Fruit fly (Drosophila melanogaster) whole organism, embryonic: ENCODE data around the gene CG14006.

Experiments
- B-H2 ChIP-seq: fragments of 200-800 bp; sonication (Bioruptor generic); optimal IDR thresholded peaks from 2 replicates; lab custom pipeline; 2018; ENCODE audit warnings: missing biosample characterization, mild to moderate bottlenecking, missing genetic modification characterization
- Blimp-1 ChIP-seq: fragments of 200-800 bp; sonication (Bioruptor generic); optimal IDR thresholded peaks from 3 replicates; lab custom pipeline; 2018; ENCODE audit warnings: missing biosample characterization, missing genetic modification characterization, mild to moderate bottlenecking, moderate library complexity, missing genetic modification reagents
- CG1024 ChIP-seq: fragments of 200-800 bp; sonication (Bioruptor generic); IDR thresholded peaks from 2 replicates; pipeline ENCODE4 v1.3.6; 2022; ENCODE audit warnings: missing biosample characterization, missing genetic modification characterization
- CG10543 ChIP-seq: fragments of 200-800 bp; sonication (Bioruptor generic); optimal IDR thresholded peaks from 3 replicates; lab custom pipeline; 2017; ENCODE audit warnings: missing biosample characterization, mild to moderate bottlenecking, missing genetic modification characterization, moderate library complexity
- CG11504 ChIP-seq: fragments of 200-800 bp; sonication (Bioruptor generic); optimal IDR thresholded peaks from 3 replicates; lab custom pipeline; 2019; ENCODE audit warnings: missing biosample characterization, mild to moderate bottlenecking, missing genetic modification characterization, moderate library complexity
- CG12744 ChIP-seq: fragments of 200-800 bp; sonication (Bioruptor generic); optimal IDR thresholded peaks from 2 replicates; lab custom pipeline; 2016; ENCODE audit warnings: missing biosample characterization, missing genetic modification characterization
- CG12769 ChIP-seq: fragments of 200-800 bp; sonication (Bioruptor generic); optimal IDR thresholded peaks from 2 replicates; lab custom pipeline; 2019; ENCODE audit warnings: missing biosample characterization, mild to moderate bottlenecking, missing genetic modification characterization, moderate library complexity
- CG13287 ChIP-seq: fragments of 200-800 bp; sonication (Bioruptor generic); IDR thresholded peaks from 2 replicates; pipeline ENCODE4 v1.3.6; 2022; ENCODE audit warnings: missing biosample characterization, missing genetic modification characterization; ENCODE audit not compliant: partially characterized antibody
- CG14441 ChIP-seq: fragments of 200-800 bp; sonication (Bioruptor generic); IDR thresholded peaks from 2 replicates; pipeline ENCODE4 v1.3.6; 2022; ENCODE audit warnings: missing biosample characterization, missing genetic modification characterization
- CG1603 ChIP-seq: fragments of 200-800 bp; sonication (Bioruptor generic); optimal IDR thresholded peaks from 2 replicates; lab custom pipeline; 2019; ENCODE audit warnings: missing biosample characterization, mild to moderate bottlenecking, missing genetic modification characterization, moderate library complexity
- CG16863 ChIP-seq: fragments of 200-800 bp; sonication (Bioruptor generic); optimal IDR thresholded peaks from 3 replicates; lab custom pipeline; 2016; ENCODE audit warnings: missing biosample characterization, missing genetic modification characterization
- CG17612 ChIP-seq: fragments of 200-800 bp; sonication (Bioruptor generic); IDR thresholded peaks from 2 replicates; pipeline ENCODE4 v1.3.6; 2022; ENCODE audit warnings: missing biosample characterization, missing genetic modification characterization
- CG18011 ChIP-seq: fragments of 200-800 bp; sonication (Bioruptor generic); optimal IDR thresholded peaks from 2 replicates; lab custom pipeline; 2017; ENCODE audit warnings: missing biosample characterization, missing genetic modification characterization, mild to moderate bottlenecking, moderate library complexity, missing genotype
- CG30431 ChIP-seq: fragments of 200-800 bp; sonication (Bioruptor generic); optimal IDR thresholded peaks from 2 replicates; lab custom pipeline; 2017; ENCODE audit warnings: missing biosample characterization, missing genetic modification characterization
- CG31365 ChIP-seq: fragments of 200-800 bp; sonication (Bioruptor generic); optimal IDR thresholded peaks from 2 replicates; lab custom pipeline; 2018; ENCODE audit warnings: missing biosample characterization, mild to moderate bottlenecking, missing genetic modification characterization
- CG4854 ChIP-seq: fragments of 200-800 bp; sonication (Bioruptor generic); optimal IDR thresholded peaks from 2 replicates; lab custom pipeline; 2016; ENCODE audit warnings: missing biosample characterization, missing genetic modification characterization, inconsistent platforms
- CG6854 ChIP-seq: fragments of 200-800 bp; sonication (Bioruptor generic); optimal IDR thresholded peaks from 3 replicates; lab custom pipeline; 2017; ENCODE audit warnings: missing biosample characterization, mild to moderate bottlenecking, missing genetic modification characterization
- CG8478 ChIP-seq: fragments of >200 bp; optimal IDR thresholded peaks from 2 replicates; lab custom pipeline; 2018
- CG9609 ChIP-seq: fragments of 200-800 bp; sonication (Bioruptor generic); optimal IDR thresholded peaks from 3 replicates; lab custom pipeline; 2016; ENCODE audit warnings: missing biosample characterization, missing genetic modification characterization
- CTCF ChIP-seq: fragments of 200-800 bp; sonication (Bioruptor generic); optimal IDR thresholded peaks from 2 replicates; lab custom pipeline; 2017; ENCODE audit warnings: missing biosample characterization, mild to moderate bottlenecking, missing genetic modification characterization, moderate library complexity
- CrebB ChIP-seq: fragments of 200-800 bp; sonication (Bioruptor generic); optimal IDR thresholded peaks from 3 replicates; lab custom pipeline; 2018; ENCODE audit warnings: missing biosample characterization, mild to moderate bottlenecking, missing genetic modification characterization
- Fer1 ChIP-seq: fragments of 200-800 bp; sonication (Bioruptor generic); optimal IDR thresholded peaks from 2 replicates; lab custom pipeline; 2017; ENCODE audit warnings: missing biosample characterization, mild to moderate bottlenecking, missing genetic modification characterization
- Gsc ChIP-seq: fragments of 200-800 bp; sonication (Bioruptor generic); IDR thresholded peaks from 2 replicates; pipeline ENCODE4 v1.3.6; 2022; ENCODE audit warnings: missing biosample characterization, missing genetic modification characterization
- Gug ChIP-seq: fragments of 200-800 bp; sonication (Bioruptor generic); IDR thresholded peaks from 4 replicates; pipeline ENCODE4 v1.3.6; 2022; ENCODE audit warnings: missing biosample characterization, missing genetic modification characterization
- HLH54F ChIP-seq: fragments of 200-800 bp; sonication (Bioruptor generic); optimal IDR thresholded peaks from 3 replicates; lab custom pipeline; 2016; ENCODE audit warnings: missing biosample characterization, missing genetic modification characterization
- HLHmδ ChIP-seq: fragments of 200-800 bp; sonication (Bioruptor generic); optimal IDR thresholded peaks from 2 replicates; lab custom pipeline; 2018; ENCODE audit warnings: missing biosample characterization, mild to moderate bottlenecking, missing genetic modification characterization, moderate library complexity
- Hr39 ChIP-seq: fragments of >200 bp; optimal IDR thresholded peaks from 2 replicates; lab custom pipeline; 2017
- Jarid2 ChIP-seq: fragments of 200-800 bp; sonication (Bioruptor generic); optimal IDR thresholded peaks from 3 replicates; lab custom pipeline; 2017; ENCODE audit warnings: mild to moderate bottlenecking, missing biosample characterization, missing genetic modification reagents, missing genetic modification characterization
- Nf-YB ChIP-seq: fragments of 200-800 bp; sonication (Bioruptor generic); optimal IDR thresholded peaks from 3 replicates; lab custom pipeline; 2019; ENCODE audit warnings: missing biosample characterization, mild to moderate bottlenecking, missing genetic modification characterization, moderate library complexity
- Optix ChIP-seq: fragments of 200-800 bp; sonication (Bioruptor generic); IDR thresholded peaks from 3 replicates; pipeline ENCODE4 v1.3.6; 2022; ENCODE audit warnings: missing biosample characterization, missing genetic modification characterization
- Sin3A ChIP-seq: fragments of >200 bp; optimal IDR thresholded peaks from 2 replicates; lab custom pipeline; 2018
- TFAM ChIP-seq: fragments of 200-800 bp; sonication (Bioruptor generic); optimal IDR thresholded peaks from 2 replicates; lab custom pipeline; 2017; ENCODE audit warnings: missing biosample characterization, missing genetic modification characterization, inconsistent platforms
- ac ChIP-seq: fragments of 200-800 bp; sonication (Bioruptor generic); optimal IDR thresholded peaks from 3 replicates; lab custom pipeline; 2017; ENCODE audit warnings: missing biosample characterization, mild to moderate bottlenecking, missing genetic modification characterization
- bowl ChIP-seq: fragments of 200-800 bp; sonication (Bioruptor generic); IDR thresholded peaks from 2 replicates; pipeline ENCODE4 v1.3.6; 2022; ENCODE audit warnings: missing biosample characterization, missing genetic modification characterization
- chm ChIP-seq: fragments of 200-800 bp; sonication (Bioruptor generic); IDR thresholded peaks from 2 replicates; pipeline ENCODE4 v1.3.6; 2022; ENCODE audit warnings: missing biosample characterization, missing genetic modification characterization
- ftz-f1 ChIP-seq: fragments of 200-800 bp; sonication (Bioruptor generic); optimal IDR thresholded peaks from 2 replicates; lab custom pipeline; 2016; ENCODE audit warnings: missing biosample characterization, missing genetic modification characterization
- gro ChIP-seq: fragments of 200-800 bp; sonication (Bioruptor generic); optimal IDR thresholded peaks from 2 replicates; lab custom pipeline; 2016; ENCODE audit warnings: missing biosample characterization, missing genetic modification characterization
- hb ChIP-seq: fragments of 200-800 bp; sonication (Bioruptor generic); IDR thresholded peaks from 3 replicates; pipeline ENCODE4 v1.3.6; 2022; ENCODE audit warnings: missing biosample characterization, missing genetic modification characterization; ENCODE audit not compliant: partially characterized antibody
- her ChIP-seq: fragments of 200-800 bp; sonication (Bioruptor generic); optimal IDR thresholded peaks from 2 replicates; lab custom pipeline; 2016; ENCODE audit warnings: missing biosample characterization, missing genetic modification characterization
- ken ChIP-seq: fragments of 200-800 bp; sonication (Bioruptor generic); IDR thresholded peaks from 3 replicates; pipeline ENCODE4 v1.3.6; 2022; ENCODE audit warnings: missing biosample characterization, missing genetic modification characterization
- nmo ChIP-seq: fragments of 200-800 bp; sonication (Bioruptor generic); optimal IDR thresholded peaks from 2 replicates; lab custom pipeline; 2018; ENCODE audit warnings: missing biosample characterization, mild to moderate bottlenecking, missing genetic modification characterization, moderate library complexity
- oc ChIP-seq: fragments of 200-800 bp; sonication (Bioruptor generic); optimal IDR thresholded peaks from 2 replicates; lab custom pipeline; 2018; ENCODE audit warnings: missing biosample characterization, mild to moderate bottlenecking, missing genetic modification characterization, moderate library complexity
- onecut ChIP-seq: fragments of 200-800 bp; sonication (Bioruptor generic); IDR thresholded peaks from 2 replicates; pipeline ENCODE4 v1.3.6; 2022; ENCODE audit warnings: missing biosample characterization, missing genetic modification characterization
- pros ChIP-seq: fragments of 200-800 bp; sonication (Bioruptor generic); optimal IDR thresholded peaks from 3 replicates; lab custom pipeline; 2019; ENCODE audit warnings: missing biosample characterization, mild to moderate bottlenecking, missing genetic modification characterization, moderate library complexity
- ro ChIP-seq: fragments of 200-800 bp; sonication (Bioruptor generic); IDR thresholded peaks from 2 replicates; pipeline ENCODE4 v1.3.6; 2022; ENCODE audit warnings: missing biosample characterization, missing genetic modification characterization
- sens ChIP-seq: fragments of 200-800 bp; sonication (Bioruptor generic); peaks from one replicate; lab custom pipeline; 2016; ENCODE audit warnings: missing biosample characterization, missing genetic modification characterization
- sima ChIP-seq: fragments of 200-800 bp; sonication (Bioruptor generic); optimal IDR thresholded peaks from 2 replicates; lab custom pipeline; 2016; ENCODE audit warnings: missing biosample characterization, missing genetic modification characterization
- sqz ChIP-seq: fragments of 200-800 bp; sonication (Bioruptor generic); optimal IDR thresholded peaks from 3 replicates; lab custom pipeline; 2018; ENCODE audit warnings: missing biosample characterization, mild to moderate bottlenecking, missing genetic modification characterization
- unpg ChIP-seq: fragments of 200-800 bp; sonication (Bioruptor generic); optimal IDR thresholded peaks from 3 replicates; lab custom pipeline; 2018; ENCODE audit warnings: missing biosample characterization, mild to moderate bottlenecking, missing genetic modification characterization, moderate library complexity
- vvl ChIP-seq: fragments of 200-800 bp; sonication (Bioruptor generic); IDR thresholded peaks from 2 replicates; pipeline ENCODE4 v1.3.6; 2022; ENCODE audit warnings: missing biosample characterization, missing genetic modification characterization

The CG14006 gene

dm6 chr2L:5742437-5742836 is 13.8 kb upstream of the CG14006 start:
- no peak for TF ChIP-seq CrebB (tag; lab: Kevin White, UChicago)
- TF ChIP-seq CG12769: peak; percentile 74
- TF ChIP-seq ftz-f1 (GFP tag; lab: Kevin White, UChicago): peak; percentile 70
- no peak for TF ChIP-seq CG12744 (GFP tag; lab: Kevin White, UChicago)
- peak; percentile 13 for TF ChIP-seq pros (GFP tag; lab: Kevin White, UChicago)
- TF ChIP-seq CG30431 (GFP tag; lab: Kevin White, UChicago): no peak
- TF ChIP-seq CG17612 (GFP tag; lab: Robert Waterston, UW): no peak

dm6 chr2L:5741144-5741543 is 12.5 kb upstream of the CG14006 start, which contains the start of gene CG11147:
TSS of gene CG11147 (minus strand) at chr2L:5741244.
- TF ChIP-seq sens (GFP tag; lab: Kevin White, UChicago) (peak; percentile 14), CTCF (GFP tag; lab: Kevin White, UChicago) (no peak)

dm6 chr2L:5740740-5741139 is 12.1 kb upstream of the CG14006 start:
- TF ChIP-seq CG10543 (GFP tag; lab: Kevin White, UChicago): peak; percentile 12
- no peak for TF ChIP-seq Gsc (GFP tag; lab: Robert Waterston, UW)
- TF ChIP-seq CG6854: no peak
- TF ChIP-seq ac: no peak
- no peak for TF ChIP-seq CG1603 (tag; lab: Kevin White, UChicago)
- no peak for TF ChIP-seq gro (GFP tag; lab: Kevin White, UChicago)
- no peak for TF ChIP-seq CG9609 (GFP tag; lab: Kevin White, UChicago)
- TF ChIP-seq CG14441 (GFP tag; lab: Robert Waterston, UW): no peak
- TF ChIP-seq ro (GFP tag; lab: Robert Waterston, UW): no peak
- 0 out of 2 replicates have a peak, but pooled peaks have one; percentile 28 for TF ChIP-seq vvl (GFP tag; lab: Robert Waterston, UW)
- peak; percentile 9 for TF ChIP-seq CG11504 (tag; lab: Kevin White, UChicago)
- no peak for TF ChIP-seq CG8478
- TF ChIP-seq onecut (GFP tag; lab: Robert Waterston, UW): no peak
- no peak for TF ChIP-seq oc (tag; lab: Kevin White, UChicago)
- no peak for TF ChIP-seq Hr39 (lab: Kevin White, UChicago)
- TF ChIP-seq unpg (GFP tag; lab: Kevin White, UChicago): no peak
- no peak for TF ChIP-seq Optix
- no peak for TF ChIP-seq CG1024 (GFP tag; lab: Robert Waterston, UW)
- no peak for TF ChIP-seq CG4854 (GFP tag; lab: Kevin White, UChicago)
- TF ChIP-seq CG13287: peak; percentile 12; the same call in 1 of the 2 replicates
- TF ChIP-seq Fer1 (GFP tag; lab: Kevin White, UChicago): no peak
- no peak for TF ChIP-seq TFAM (GFP tag; lab: Kevin White, UChicago)
- no peak for TF ChIP-seq CG16863 (GFP tag; lab: Kevin White, UChicago)
- TF ChIP-seq HLHmδ: no peak
- no peak for TF ChIP-seq ken
- peak; percentile 9 for TF ChIP-seq Jarid2 (GFP tag; lab: Kevin White, UChicago)
- no peak for TF ChIP-seq sima (GFP tag; lab: Kevin White, UChicago)
- no peak for TF ChIP-seq Blimp-1 (GFP tag; lab: Kevin White, UChicago)
- TF ChIP-seq Sin3A (lab: Kevin White, UChicago): no peak
- TF ChIP-seq chm (GFP tag; lab: Robert Waterston, UW): no peak
- TF ChIP-seq CG31365 (tag; lab: Kevin White, UChicago): no peak
- TF ChIP-seq bowl (GFP tag; lab: Robert Waterston, UW): no peak
- TF ChIP-seq her (GFP tag; lab: Kevin White, UChicago): no peak
- TF ChIP-seq Gug (GFP tag; lab: Robert Waterston, UW): no peak
- TF ChIP-seq B-H2: no peak
- TF ChIP-seq Nf-YB: no peak
- TF ChIP-seq hb (GFP tag; lab: Robert Waterston, UW): 0 out of 3 replicates have a peak, but pooled peaks have one; percentile 37
- peak; percentile 29 for TF ChIP-seq sqz
- TF ChIP-seq CG18011 (GFP tag; lab: Kevin White, UChicago): no peak
- TF ChIP-seq HLH54F (GFP tag; lab: Kevin White, UChicago): no peak
- TF ChIP-seq nmo: no peak
